Worm (Caenorhabditis elegans): Measurements from ENCODE around the gene F46G10.1.

Gene F46G10.1

ce11 chrX:13300503-13300902 is 11.1 kb downstream of the F46G10.1 start, which contains the start of gene srd-39:
Gene srd-39 (minus strand): TSS chrX:13300603.
- TF ChIP-seq ztf-29 (GFP tag; IDR thresholded peaks at IDR 0.05) = no peak
- no peak for TF ChIP-seq tab-1 (GFP tag; IDR thresholded peaks at IDR 0.05)
- TF ChIP-seq T22C8.4 (GFP tag; IDR thresholded peaks at IDR 0.05) = no peak
- no peak for TF ChIP-seq ztf-23 (GFP tag; IDR thresholded peaks at IDR 0.05)
- no peak for TF ChIP-seq klf-2 (GFP tag; conservative IDR thresholded peaks at IDR 0.05)
- TF ChIP-seq ref-1 (GFP tag; conservative IDR thresholded peaks at IDR 0.05) = no peak
- no peak for TF ChIP-seq flt-1 (GFP tag; IDR thresholded peaks at IDR 0.05)

ce11 chrX:13294669-13295068 is 16.9 kb downstream of the F46G10.1 start, which contains the start of gene srd-36:
Gene srd-36 (minus strand): TSS chrX:13294769.
- TF ChIP-seq klf-2 (GFP tag; conservative IDR thresholded peaks at IDR 0.05) = no peak
- TF ChIP-seq cog-1 (tag; optimal IDR thresholded peaks at IDR 0.05) = no peak
- TF ChIP-seq med-1 (GFP tag; optimal IDR thresholded peaks at IDR 0.05; ENCODE audit: insufficient read depth) = no peak
- no peak for TF ChIP-seq ztf-23 (GFP tag; IDR thresholded peaks at IDR 0.05)
- no peak for TF ChIP-seq flt-1 (GFP tag; IDR thresholded peaks at IDR 0.05)
- TF ChIP-seq ztf-29 (GFP tag; IDR thresholded peaks at IDR 0.05) = no peak
- no peak for TF ChIP-seq T22C8.4 (GFP tag; IDR thresholded peaks at IDR 0.05)
- no peak for TF ChIP-seq ref-1 (GFP tag; conservative IDR thresholded peaks at IDR 0.05)
- no peak for TF ChIP-seq tab-1 (GFP tag; IDR thresholded peaks at IDR 0.05)

ce11 chrX:13293023-13293422 is 18.5 kb downstream of the F46G10.1 start:
- TF ChIP-seq ztf-23 (GFP tag; IDR thresholded peaks at IDR 0.05) = no peak
- TF ChIP-seq klf-2 (GFP tag; conservative IDR thresholded peaks at IDR 0.05) = no peak
- no peak for TF ChIP-seq med-1 (GFP tag; optimal IDR thresholded peaks at IDR 0.05; ENCODE audit: insufficient read depth)
- TF ChIP-seq ref-1 (GFP tag; conservative IDR thresholded peaks at IDR 0.05) = no peak
- no peak for TF ChIP-seq cog-1 (tag; optimal IDR thresholded peaks at IDR 0.05)
- no peak for TF ChIP-seq ztf-29 (GFP tag; IDR thresholded peaks at IDR 0.05)
- no peak for TF ChIP-seq flt-1 (GFP tag; IDR thresholded peaks at IDR 0.05)
- no peak for TF ChIP-seq T22C8.4 (GFP tag; IDR thresholded peaks at IDR 0.05)
- no peak for TF ChIP-seq tab-1 (GFP tag; IDR thresholded peaks at IDR 0.05)

- TF ChIP-seq med-1 (GFP tag; optimal IDR thresholded peaks at IDR 0.05; ENCODE audit: insufficient read depth) = no peak
- TF ChIP-seq T22C8.4 (GFP tag; IDR thresholded peaks at IDR 0.05) = no peak
- no peak for TF ChIP-seq klf-2 (GFP tag; conservative IDR thresholded peaks at IDR 0.05)
- no peak for TF ChIP-seq cog-1 (tag; optimal IDR thresholded peaks at IDR 0.05)
- TF ChIP-seq tab-1 (GFP tag; IDR thresholded peaks at IDR 0.05) = no peak
- TF ChIP-seq ref-1 (GFP tag; conservative IDR thresholded peaks at IDR 0.05) = no peak
- TF ChIP-seq ztf-23 (GFP tag; IDR thresholded peaks at IDR 0.05) = no peak
- no peak for TF ChIP-seq ztf-29 (GFP tag; IDR thresholded peaks at IDR 0.05)
Measured at ce11 chrX:13291506-13291905, 20.0 kb downstream of the F46G10.1 start, which contains the start of gene srd-38. Gene srd-38 (plus strand): TSS chrX:13291806.

ce11 chrX:13290531-13290930 is 21.0 kb downstream of the F46G10.1 start, which contains the start of gene R04D3.3:
Gene R04D3.3 (minus strand): TSS chrX:13290631.
- no peak for TF ChIP-seq klf-2 (GFP tag; conservative IDR thresholded peaks at IDR 0.05)
- no peak for TF ChIP-seq flt-1 (GFP tag; IDR thresholded peaks at IDR 0.05)
- no peak for TF ChIP-seq tab-1 (GFP tag; IDR thresholded peaks at IDR 0.05)
- TF ChIP-seq ref-1 (GFP tag; conservative IDR thresholded peaks at IDR 0.05) = no peak
- TF ChIP-seq T22C8.4 (GFP tag; IDR thresholded peaks at IDR 0.05) = no peak
- TF ChIP-seq med-1 (GFP tag; optimal IDR thresholded peaks at IDR 0.05; ENCODE audit: insufficient read depth) = no peak
- no peak for TF ChIP-seq ztf-23 (GFP tag; IDR thresholded peaks at IDR 0.05)
- TF ChIP-seq ztf-29 (GFP tag; IDR thresholded peaks at IDR 0.05) = no peak
- TF ChIP-seq cog-1 (tag; optimal IDR thresholded peaks at IDR 0.05) = no peak

ce11 chrX:13288715-13289114 is 22.8 kb downstream of the F46G10.1 start, which contains the start of gene R04D3.4:
Gene R04D3.4 (minus strand): TSS chrX:13288815.
- TF ChIP-seq tab-1 (GFP tag; IDR thresholded peaks at IDR 0.05) = no peak
- TF ChIP-seq T22C8.4 (GFP tag; IDR thresholded peaks at IDR 0.05) = no peak
- TF ChIP-seq ref-1 (GFP tag; conservative IDR thresholded peaks at IDR 0.05) = no peak
- TF ChIP-seq flt-1 (GFP tag; IDR thresholded peaks at IDR 0.05) = no peak
- TF ChIP-seq klf-2 (GFP tag; conservative IDR thresholded peaks at IDR 0.05) = no peak
- TF ChIP-seq cog-1 (tag; optimal IDR thresholded peaks at IDR 0.05) = no peak
- TF ChIP-seq ztf-23 (GFP tag; IDR thresholded peaks at IDR 0.05) = no peak
- no peak for TF ChIP-seq med-1 (GFP tag; optimal IDR thresholded peaks at IDR 0.05; ENCODE audit: insufficient read depth)
- no peak for TF ChIP-seq ztf-29 (GFP tag; IDR thresholded peaks at IDR 0.05)

ce11 chrX:13286533-13286932 is 25.0 kb downstream of the F46G10.1 start, which contains the start of gene R04D3.2:
Gene R04D3.2 (minus strand): TSS chrX:13286633.
- TF ChIP-seq med-1 (GFP tag; optimal IDR thresholded peaks at IDR 0.05; ENCODE audit: insufficient read depth) = no peak
- TF ChIP-seq cog-1 (tag; optimal IDR thresholded peaks at IDR 0.05) = no peak
- no peak for TF ChIP-seq klf-2 (GFP tag; conservative IDR thresholded peaks at IDR 0.05)
- TF ChIP-seq tab-1 (GFP tag; IDR thresholded peaks at IDR 0.05) = no peak
- no peak for TF ChIP-seq ref-1 (GFP tag; conservative IDR thresholded peaks at IDR 0.05)
- TF ChIP-seq flt-1 (GFP tag; IDR thresholded peaks at IDR 0.05) = no peak
- no peak for TF ChIP-seq T22C8.4 (GFP tag; IDR thresholded peaks at IDR 0.05)

ce11 chrX:13284618-13285017 is 26.9 kb downstream of the F46G10.1 start:
- 0 out of 2 replicates have a peak, but pooled peaks have one; percentile 45 for TF ChIP-seq flt-1 (GFP tag; IDR thresholded peaks at IDR 0.05)
- no peak for TF ChIP-seq tab-1 (GFP tag; IDR thresholded peaks at IDR 0.05)

ce11 chrX:13284091-13284490 is 27.5 kb downstream of the F46G10.1 start, which contains the start of gene cyp-14A4:
Gene cyp-14A4 (minus strand): TSS chrX:13284197.
- TF ChIP-seq flt-1 (GFP tag; IDR thresholded peaks at IDR 0.05) (no peak), ztf-23 (GFP tag; IDR thresholded peaks at IDR 0.05) (no peak), tab-1 (GFP tag; IDR thresholded peaks at IDR 0.05) (no peak), med-1 (GFP tag; optimal IDR thresholded peaks at IDR 0.05; ENCODE audit: insufficient read depth) (no peak), ztf-29 (GFP tag; IDR thresholded peaks at IDR 0.05) (no peak), cog-1 (tag; optimal IDR thresholded peaks at IDR 0.05) (no peak), klf-2 (GFP tag; conservative IDR thresholded peaks at IDR 0.05) (no peak), ref-1 (GFP tag; conservative IDR thresholded peaks at IDR 0.05) (no peak), T22C8.4 (GFP tag; IDR thresholded peaks at IDR 0.05) (no peak)

- TF ChIP-seq klf-2 (GFP tag; conservative IDR thresholded peaks at IDR 0.05) (no peak), flt-1 (GFP tag; IDR thresholded peaks at IDR 0.05) (peak; percentile 53; the same call in 1 of the 2 replicates)
Measured at ce11 chrX:13283462-13283861, 28.1 kb downstream of the F46G10.1 start.
